Fruit fly (Drosophila melanogaster) S2 (cell line): ENCODE measurements around the gene CG34367.

Experiments used
- CG8478 ChIP-seq: fragments of >200 bp; optimal IDR thresholded peaks from 2 replicates; lab custom pipeline; 2018
- CTCF ChIP-seq, 2 experiments: fragments of >200 bp; optimal IDR thresholded peaks; 2 replicates each; lab custom pipeline; 2018

dm6 chr2L:10373605-10374269 is 20.0 kb upstream of the CG34367 start, which contains the start of gene rho-5:
- TF ChIP-seq CTCF (optimal IDR thresholded peaks at IDR 0.05; lab: Kevin White, UChicago) (no peak), CG8478 (no peak)
